Worm (Caenorhabditis elegans) whole organism, L3 larva: ENCODE measurements around the gene wrn-1.

ENCODE experiments used
- nhr-11 ChIP-seq: fragments of 150-350 bp; optimal IDR thresholded peaks from 2 replicates; lab custom pipeline; 2014; ENCODE audit warnings: missing biosample characterization, missing genetic modification characterization
- nhr-25 ChIP-seq: sonication (generic microtip); optimal IDR thresholded peaks from 2 replicates; lab custom pipeline; 2017; ENCODE audit warnings: missing biosample characterization, missing genetic modification characterization
- snpc-4 ChIP-seq: fragments of 150-350 bp; optimal IDR thresholded peaks from 2 replicates; lab custom pipeline; 2014; ENCODE audit warnings: missing biosample characterization, missing genetic modification characterization

DNA sequence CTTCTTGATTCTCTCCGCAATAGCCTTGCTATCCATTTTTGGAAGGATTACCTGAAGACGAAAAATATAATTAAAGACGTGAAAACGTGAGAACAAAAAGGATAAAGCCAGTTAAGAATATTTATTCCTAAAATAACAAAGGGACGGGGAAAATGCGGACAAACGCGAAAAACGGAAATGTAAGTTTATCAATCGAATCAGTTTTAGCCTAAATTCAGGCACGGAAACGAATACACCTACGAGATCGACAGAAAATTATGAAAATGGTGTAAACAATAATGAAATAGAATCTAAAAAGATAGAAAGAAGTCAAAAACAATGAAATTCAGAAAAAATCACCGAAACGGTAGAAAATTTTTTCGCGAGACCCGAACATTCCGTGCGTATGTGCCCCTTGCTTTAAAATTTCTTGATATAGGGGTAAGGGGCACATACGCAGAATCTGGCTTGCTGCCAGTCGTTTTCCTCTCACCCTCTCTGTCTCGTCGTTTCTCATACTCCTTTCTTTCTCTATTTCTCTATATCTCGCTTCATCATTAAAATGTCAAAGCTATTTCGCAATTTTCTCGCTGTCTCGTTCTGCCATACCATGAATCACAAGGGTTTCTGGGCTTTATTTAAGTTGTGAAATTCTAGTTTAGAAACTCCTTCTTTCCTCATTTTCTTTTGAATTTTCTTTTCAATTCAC is 34.0 kb downstream of the wrn-1 start, which contains the start of gene icd-1:
- peak; percentile 95 for TF ChIP-seq nhr-11
- peak; percentile 91 for TF ChIP-seq snpc-4 (tag; lab: Kevin White, UChicago)
- TF ChIP-seq nhr-25 = peak; percentile 94
